Worm (Caenorhabditis elegans) whole organism, L4 larva: Measurements from ENCODE around the gene K08H10.10.

ENCODE experiments used
- F10B5.3 ChIP-seq: sonication (generic microtip); optimal IDR thresholded peaks from 2 replicates; lab custom pipeline; 2016; ENCODE audit warnings: mild to moderate bottlenecking, missing genetic modification characterization, missing compliant biosample characterization
- F26F4.8 ChIP-seq: fragments of 200-800 bp; sonication (Bioruptor generic); conservative IDR thresholded peaks from 2 replicates; pipeline ENCODE4 v1.3.6; 2022; ENCODE audit warnings: missing genetic modification characterization, missing compliant biosample characterization
- F49E8.2 ChIP-seq: sonication (generic microtip); optimal IDR thresholded peaks from 2 replicates; lab custom pipeline; 2016; ENCODE audit warnings: missing compliant biosample characterization, mild to moderate bottlenecking, missing genetic modification characterization, borderline replicate concordance
- T26A8.4 ChIP-seq: fragments of 200-800 bp; sonication (Bioruptor generic); IDR thresholded peaks from 2 replicates; pipeline ENCODE4 v1.3.6; 2022; ENCODE audit warnings: missing genetic modification characterization, missing compliant biosample characterization
- Y75B8A.6 ChIP-seq: fragments of 200-800 bp; sonication (Bioruptor generic); IDR thresholded peaks from 2 replicates; pipeline ENCODE4 v1.3.6; 2022; ENCODE audit warnings: missing genetic modification reagents, missing genetic modification characterization, missing compliant biosample characterization
- ZK546.5 ChIP-seq, 2 experiments: sonication (generic microtip); optimal IDR thresholded peaks; 2 replicates each; lab custom pipeline; 2017; ENCODE audit warnings: missing biosample characterization in 2 of 2, missing genetic modification characterization in 2 of 2
- aly-2 ChIP-seq: sonication (generic microtip); optimal IDR thresholded peaks from 2 replicates; lab custom pipeline; 2018; ENCODE audit warnings: missing biosample characterization, missing genetic modification characterization
- ama-1 ChIP-seq: fragments of 150-350 bp; optimal IDR thresholded peaks from 2 replicates; lab custom pipeline; 2014; ENCODE audit warnings: inconsistent platforms, mixed read lengths
- arid-1 ChIP-seq: fragments of 200-800 bp; sonication (Bioruptor generic); conservative IDR thresholded peaks from 2 replicates; pipeline ENCODE4 v1.3.6; 2022; ENCODE audit warnings: missing genetic modification reagents, missing genetic modification characterization, missing compliant biosample characterization
- ceh-20 ChIP-seq: fragments of 200-800 bp; sonication (Bioruptor generic); IDR thresholded peaks from 2 replicates; pipeline ENCODE4 v1.3.6; 2022; ENCODE audit warnings: missing genetic modification reagents, missing genetic modification characterization, missing compliant biosample characterization
- ceh-28 ChIP-seq: fragments of 150-350 bp; optimal IDR thresholded peaks from 2 replicates; lab custom pipeline; 2014; ENCODE audit warnings: missing biosample characterization, missing genetic modification reagents, missing genetic modification characterization
- ceh-44 ChIP-seq: fragments of 200-800 bp; sonication (Bioruptor generic); IDR thresholded peaks from 2 replicates; pipeline ENCODE4 v1.3.6; 2022; ENCODE audit warnings: missing genetic modification reagents, missing genetic modification characterization, missing compliant biosample characterization
- ces-1 ChIP-seq: fragments of 150-350 bp; sonication (generic microtip); optimal IDR thresholded peaks from 4 replicates; lab custom pipeline; 2014; ENCODE audit warnings: missing biosample characterization, missing genetic modification reagents, missing genetic modification characterization
- ctbp-1 ChIP-seq: fragments of 200-800 bp; sonication (Bioruptor generic); IDR thresholded peaks from 2 replicates; pipeline ENCODE4 v1.3.6; 2022; ENCODE audit warnings: missing genetic modification reagents, missing genetic modification characterization, missing compliant biosample characterization
- daf-12 ChIP-seq: fragments of 150-350 bp; optimal IDR thresholded peaks from 2 replicates; lab custom pipeline; 2014; ENCODE audit warnings: missing biosample characterization, missing genetic modification reagents, missing genetic modification characterization
- dmd-6 ChIP-seq: fragments of 200-800 bp; sonication (Bioruptor generic); IDR thresholded peaks from 2 replicates; pipeline ENCODE4 v1.3.6; 2022; ENCODE audit warnings: missing genetic modification reagents, missing genetic modification characterization, missing compliant biosample characterization
- duxl-1 ChIP-seq: sonication (generic microtip); optimal IDR thresholded peaks from 2 replicates; lab custom pipeline; 2016; ENCODE audit warnings: mild to moderate bottlenecking, missing genetic modification characterization, moderate library complexity, missing compliant biosample characterization; ENCODE audit not compliant: poor library complexity
- dve-1 ChIP-seq: sonication (generic microtip); optimal IDR thresholded peaks from 2 replicates; lab custom pipeline; 2017; ENCODE audit warnings: antibody characterized with exemption, mild to moderate bottlenecking, missing genetic modification characterization, missing compliant biosample characterization; ENCODE audit not compliant: insufficient read depth
- egl-43 ChIP-seq: fragments of 200-800 bp; sonication (Bioruptor generic); IDR thresholded peaks from 2 replicates; pipeline ENCODE4 v1.3.6; 2022; ENCODE audit warnings: missing genetic modification reagents, missing genetic modification characterization, missing compliant biosample characterization
- fkh-10 ChIP-seq: fragments of 150-350 bp; optimal IDR thresholded peaks from 2 replicates; lab custom pipeline; 2014; ENCODE audit warnings: missing biosample characterization, missing genetic modification reagents, missing genetic modification characterization
- hif-1 ChIP-seq, 2 experiments: sonication (generic microtip); optimal IDR thresholded peaks; 2 replicates each; lab custom pipeline; 2016 to 2017; ENCODE audit warnings: missing compliant biosample characterization in 2 of 2, missing genetic modification characterization in 2 of 2, missing genetic modification reagents in 2 of 2, missing genotype in 2 of 2, mild to moderate bottlenecking in 1 of 2
- hlh-11 ChIP-seq: fragments of 200-800 bp; sonication (Bioruptor generic); optimal IDR thresholded peaks from 2 replicates; lab custom pipeline; 2018; ENCODE audit warnings: mild to moderate bottlenecking, missing genetic modification characterization, missing compliant biosample characterization
- hlh-30 ChIP-seq: sonication (generic microtip); optimal IDR thresholded peaks from 2 replicates; lab custom pipeline; 2017; ENCODE audit warnings: antibody characterized with exemption, mild to moderate bottlenecking, missing genetic modification characterization, missing compliant biosample characterization; ENCODE audit not compliant: insufficient read depth
- hmg-1.1 ChIP-seq: fragments of 200-800 bp; sonication (Bioruptor generic); IDR thresholded peaks from 2 replicates; pipeline ENCODE4 v1.3.6; 2022; ENCODE audit warnings: missing genetic modification reagents, missing genetic modification characterization, missing compliant biosample characterization
- lim-7 ChIP-seq: fragments of 200-800 bp; sonication (Bioruptor generic); IDR thresholded peaks from 2 replicates; pipeline ENCODE4 v1.3.6; 2022; ENCODE audit warnings: missing genetic modification characterization, missing compliant biosample characterization
- lin-13 ChIP-seq: fragments of 150-350 bp; optimal IDR thresholded peaks from 2 replicates; lab custom pipeline; 2014; ENCODE audit warnings: missing biosample characterization, missing genetic modification reagents, missing genetic modification characterization
- lin-15B ChIP-seq: fragments of 150-350 bp; sonication (generic microtip); optimal IDR thresholded peaks from 3 replicates; lab custom pipeline; 2014; ENCODE audit warnings: missing biosample characterization, missing genetic modification characterization
- lsy-2 ChIP-seq, 2 experiments: fragments of 150-350 bp in 1 of 2; sonication (generic microtip) in 1 of 2; optimal IDR thresholded peaks; 2 replicates each; lab custom pipeline; 2014 to 2017; ENCODE audit warnings: missing biosample characterization in 2 of 2, missing genetic modification characterization in 2 of 2
- mep-1 ChIP-seq: fragments of 150-350 bp; sonication (generic microtip); optimal IDR thresholded peaks from 3 replicates; lab custom pipeline; 2014; ENCODE audit warnings: missing biosample characterization, missing genetic modification characterization
- mes-2 ChIP-seq: sonication (generic microtip); optimal IDR thresholded peaks from 2 replicates; lab custom pipeline; 2016; ENCODE audit warnings: missing genotype, mild to moderate bottlenecking, missing genetic modification characterization, missing compliant biosample characterization; ENCODE audit not compliant: poor library complexity, severe bottlenecking
- mxl-3 ChIP-seq: fragments of 200-800 bp; sonication (Bioruptor generic); optimal IDR thresholded peaks from 2 replicates; lab custom pipeline; 2018; ENCODE audit warnings: mild to moderate bottlenecking, missing genetic modification characterization, missing compliant biosample characterization
- nhr-10 ChIP-seq: fragments of 150-350 bp; optimal IDR thresholded peaks from 2 replicates; lab custom pipeline; 2014; ENCODE audit warnings: missing biosample characterization, missing genetic modification characterization
- nhr-11 ChIP-seq: fragments of 150-350 bp; optimal IDR thresholded peaks from 2 replicates; lab custom pipeline; 2014; ENCODE audit warnings: missing biosample characterization, missing genetic modification characterization
- nhr-111 ChIP-seq: fragments of 200-800 bp; sonication (Bioruptor generic); optimal IDR thresholded peaks from 2 replicates; lab custom pipeline; 2018; ENCODE audit warnings: mild to moderate bottlenecking, missing genetic modification characterization, missing compliant biosample characterization
- nhr-28 ChIP-seq: fragments of 150-350 bp; optimal IDR thresholded peaks from 2 replicates; lab custom pipeline; 2014; ENCODE audit warnings: missing biosample characterization, missing genetic modification characterization
- pha-4 ChIP-seq, 2 experiments: fragments of 150-350 bp in 1 of 2; fragments of 200-800 bp in 1 of 2; sonication (Bioruptor generic) in 1 of 2; IDR thresholded peaks in 1 of 2; optimal IDR thresholded peaks in 1 of 2; 2 replicates each; pipeline versions ENCODE4 v1.3.6 to Lab custom; 2014 to 2022; ENCODE audit warnings: missing genetic modification characterization in 2 of 2, missing genetic modification reagents in 2 of 2, missing biosample characterization in 1 of 2, missing compliant biosample characterization in 1 of 2
- rbr-2 ChIP-seq: sonication (generic microtip); optimal IDR thresholded peaks from 2 replicates; lab custom pipeline; 2016; ENCODE audit warnings: missing genotype, missing genetic modification characterization, missing compliant biosample characterization
- spr-1 ChIP-seq: sonication (generic microtip); optimal IDR thresholded peaks from 2 replicates; lab custom pipeline; 2016; ENCODE audit warnings: mild to moderate bottlenecking, missing genetic modification characterization, missing compliant biosample characterization
- tra-1 ChIP-seq: fragments of 200-800 bp; sonication (Bioruptor generic); IDR thresholded peaks from 2 replicates; pipeline ENCODE4 v1.3.6; 2022; ENCODE audit warnings: missing genetic modification reagents, missing genetic modification characterization, missing compliant biosample characterization
- unc-62 ChIP-seq, 3 experiments: fragments of 150-350 bp in 1 of 3; sonication (generic microtip); optimal IDR thresholded peaks in 2 of 3; peaks in 1 of 3; 1 replicate in 1 of 3; 2 replicates in 2 of 3; lab custom pipeline; 2014 to 2017; ENCODE audit warnings: missing biosample characterization in 3 of 3, missing genetic modification characterization in 3 of 3, missing genetic modification reagents in 3 of 3, missing genotype in 1 of 3
- zfp-3 ChIP-seq: fragments of 200-800 bp; sonication (Bioruptor generic); conservative IDR thresholded peaks from 2 replicates; pipeline ENCODE4 v1.3.6; 2022; ENCODE audit warnings: missing genetic modification reagents, missing genetic modification characterization, missing compliant biosample characterization
- ztf-11 ChIP-seq: fragments of 150-350 bp; optimal IDR thresholded peaks from 2 replicates; lab custom pipeline; 2014; ENCODE audit warnings: missing biosample characterization, missing genetic modification characterization

The K08H10.10 gene

DNA sequence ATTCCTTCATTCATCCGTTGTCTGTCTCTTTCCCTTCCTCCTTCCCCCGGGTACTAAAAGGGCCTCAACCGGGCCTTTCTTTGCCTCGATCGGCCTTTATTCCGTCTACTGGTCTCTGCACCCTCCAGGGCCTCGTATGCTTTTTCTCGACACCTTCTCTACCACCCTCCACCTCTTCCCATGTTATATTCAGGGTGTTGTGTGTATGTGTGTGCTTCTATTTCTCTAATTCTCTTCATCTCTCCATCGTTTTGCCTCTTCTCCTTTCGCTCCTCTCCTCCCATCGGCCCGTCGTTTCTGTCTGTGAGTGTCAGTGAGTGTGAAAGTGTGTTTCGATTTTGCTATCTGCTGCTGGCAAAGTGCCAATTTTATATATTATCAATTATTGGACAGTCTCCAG, 39.0 kb downstream of the K08H10.10 start (continued):
- TF ChIP-seq hmg-1.1 (GFP tag; lab: Robert Waterston, UW) (peak; percentile 82), nhr-11 (tag; lab: Kevin White, UChicago) (no peak)

DNA sequence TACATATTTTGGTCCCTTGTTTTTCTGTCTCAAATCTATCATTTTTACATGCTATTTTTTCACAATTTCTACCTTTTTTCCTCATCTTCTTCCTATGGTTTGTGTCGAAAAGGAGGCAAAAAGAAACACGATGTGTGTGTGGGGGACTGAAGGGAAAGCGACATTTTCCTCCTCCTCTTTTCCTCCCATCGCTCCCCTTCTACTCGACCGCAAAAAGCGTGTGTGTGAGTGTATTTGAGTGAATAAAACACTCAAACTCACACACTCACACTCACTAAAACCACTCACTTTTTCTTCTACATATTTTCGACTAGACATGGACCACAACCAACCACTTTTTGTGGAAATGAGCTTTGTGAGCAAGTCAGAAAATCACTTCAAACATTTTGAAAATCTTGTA, 40.6 kb downstream of the K08H10.10 start:
- TF ChIP-seq nhr-111 (no peak), nhr-28 (peak; percentile 38), hlh-30 (tag; lab: Kevin White, UChicago) (peak; percentile 31), F10B5.3 (no peak), ces-1 (GFP tag; lab: Kevin White, UChicago) (no peak), egl-43 (GFP tag; lab: Robert Waterston, UW) (0 out of 2 replicates have a peak, but pooled peaks have one; percentile 20), pha-4 (GFP tag; IDR thresholded peaks at IDR 0.05; lab: Robert Waterston, UW) (no peak), pha-4 (tag; optimal IDR thresholded peaks at IDR 0.05; lab: Kevin White, UChicago) (no peak), ctbp-1 (GFP tag; lab: Robert Waterston, UW) (0 out of 2 replicates have a peak, but pooled peaks have one; percentile 24), dmd-6 (GFP tag; lab: Robert Waterston, UW) (peak; percentile 54), lin-15B (tag; lab: Kevin White, UChicago) (no peak), hlh-11 (tag; lab: Kevin White, UChicago) (peak; percentile 54), duxl-1 (tag; lab: Kevin White, UChicago) (no peak), ceh-28 (tag; lab: Kevin White, UChicago) (no peak), mxl-3 (peak; percentile 17), Y75B8A.6 (GFP tag; lab: Robert Waterston, UW) (no peak), F49E8.2 (tag; lab: Kevin White, UChicago) (no peak), T26A8.4 (GFP tag; lab: Robert Waterston, UW) (0 out of 2 replicates have a peak, but pooled peaks have one; percentile 31), ZK546.5 (tag; optimal IDR thresholded peaks at IDR 0.05; lab: Kevin White, UChicago) (no peak), fkh-10 (GFP tag; lab: Kevin White, UChicago) (peak; percentile 44), F26F4.8 (GFP tag; lab: Robert Waterston, UW) (no peak), dve-1 (peak; percentile 24), arid-1 (0 out of 2 replicates have a peak, but pooled peaks have one; percentile 6), ceh-44 (GFP tag; lab: Robert Waterston, UW) (no peak), ztf-11 (tag; lab: Kevin White, UChicago) (no peak), lsy-2 (tag; optimal IDR thresholded peaks at IDR 0.05; lab: Kevin White, UChicago) (peak; percentile 11 to 72), mep-1 (tag; lab: Kevin White, UChicago) (peak; percentile 52), lin-13 (GFP tag; lab: Kevin White, UChicago) (no peak), lim-7 (GFP tag; lab: Robert Waterston, UW) (0 out of 2 replicates have a peak, but pooled peaks have one; percentile 40), mes-2 (tag; lab: Kevin White, UChicago) (peak; percentile 57), daf-12 (tag; lab: Kevin White, UChicago) (no peak), ceh-20 (GFP tag; lab: Robert Waterston, UW) (peak; percentile 53; the same call in 1 of the 2 replicates), unc-62 (GFP tag; optimal IDR thresholded peaks at IDR 0.05 in 1 of 2; lab: Kevin White, UChicago) (no peak), unc-62 (tag; optimal IDR thresholded peaks at IDR 0.05; lab: Kevin White, UChicago) (no peak), rbr-2 (tag; lab: Kevin White, UChicago) (peak; percentile 39), aly-2 (tag; lab: Kevin White, UChicago) (no peak), tra-1 (GFP tag; lab: Robert Waterston, UW) (peak; percentile 23; the same call in 1 of the 2 replicates), zfp-3 (no peak), hmg-1.1 (GFP tag; lab: Robert Waterston, UW) (peak; percentile 49; the same call in 1 of the 2 replicates), hif-1 (tag; optimal IDR thresholded peaks at IDR 0.05; lab: Kevin White, UChicago) (peak in 1 of 2 experiments; percentile 16), ama-1 (lab: Kevin White, UChicago) (no peak), spr-1 (tag; lab: Kevin White, UChicago) (no peak), nhr-10 (tag; lab: Kevin White, UChicago) (no peak)
